Worm (Caenorhabditis elegans): ENCODE measurements around the gene F21C10.5.

F21C10.5 gene

ce11 chrV:9125345-9125744 is at the start of gene F21C10.5:
F21C10.5 (plus strand) TSS chrV:9125645.
- no peak for TF ChIP-seq bed-3 (GFP tag; optimal IDR thresholded peaks at IDR 0.05)
- TF ChIP-seq sptf-1 (tag; optimal IDR thresholded peaks at IDR 0.05): no peak
- TF ChIP-seq nhr-12 (tag; optimal IDR thresholded peaks at IDR 0.05): no peak
- no peak for TF ChIP-seq mep-1 (tag; optimal IDR thresholded peaks at IDR 0.05)
- TF ChIP-seq nhr-28 (tag; optimal IDR thresholded peaks at IDR 0.05): no peak
- TF ChIP-seq M03D4.4 (tag; optimal IDR thresholded peaks at IDR 0.05): no peak
- TF ChIP-seq elt-1 (tag; optimal IDR thresholded peaks at IDR 0.05; ENCODE audit: borderline replicate concordance, insufficient read depth): no peak
- no peak for TF ChIP-seq ceh-43 (GFP tag; optimal IDR thresholded peaks at IDR 0.05)
- TF ChIP-seq snpc-4 (tag; optimal IDR thresholded peaks at IDR 0.05): no peak
- TF ChIP-seq ceh-83 (GFP tag; optimal IDR thresholded peaks at IDR 0.05): no peak
- no peak for TF ChIP-seq unc-39 (tag; optimal IDR thresholded peaks at IDR 0.05)
- no peak for TF ChIP-seq mab-5 (tag; optimal IDR thresholded peaks at IDR 0.05)
- TF ChIP-seq lsy-2 (tag; optimal IDR thresholded peaks at IDR 0.05): no peak
- TF ChIP-seq elt-3 (tag; optimal IDR thresholded peaks at IDR 0.05): no peak
- no peak for TF ChIP-seq unc-62 (GFP tag; optimal IDR thresholded peaks at IDR 0.05)
- TF ChIP-seq unc-120 (tag; optimal IDR thresholded peaks at IDR 0.05; ENCODE audit: poor library complexity, severe bottlenecking): no peak

- TF ChIP-seq mep-1 (tag; optimal IDR thresholded peaks at IDR 0.05) (no peak), ces-1 (GFP tag; optimal IDR thresholded peaks at IDR 0.05) (no peak), nhr-237 (tag; optimal IDR thresholded peaks at IDR 0.05) (no peak), blmp-1 (tag; optimal IDR thresholded peaks at IDR 0.05) (no peak), lin-32 (GFP tag; optimal IDR thresholded peaks at IDR 0.05) (no peak), zip-8 (tag; optimal IDR thresholded peaks at IDR 0.05) (no peak), nhr-28 (tag; optimal IDR thresholded peaks at IDR 0.05) (no peak), ham-2 (GFP tag; optimal IDR thresholded peaks at IDR 0.05) (no peak), unc-120 (tag; optimal IDR thresholded peaks at IDR 0.05; ENCODE audit: poor library complexity, severe bottlenecking) (no peak)
Measured at ce11 chrV:9075827-9076226, 49.6 kb upstream of the F21C10.5 start.

- TF ChIP-seq ham-2 (GFP tag; optimal IDR thresholded peaks at IDR 0.05): no peak
- no peak for TF ChIP-seq ces-1 (GFP tag; optimal IDR thresholded peaks at IDR 0.05)
- TF ChIP-seq mep-1 (tag; optimal IDR thresholded peaks at IDR 0.05): no peak
- TF ChIP-seq M03D4.4 (tag; optimal IDR thresholded peaks at IDR 0.05): no peak
- TF ChIP-seq sem-2 (GFP tag; optimal IDR thresholded peaks at IDR 0.05): no peak
- no peak for TF ChIP-seq nhr-237 (tag; optimal IDR thresholded peaks at IDR 0.05)
Measured at ce11 chrV:9076273-9076672, 49.2 kb upstream of the F21C10.5 start, which contains the start of gene T27E4.7. T27E4.7 (minus strand) TSS chrV:9076322.

ce11 chrV:9078067-9078581 is 47.3 kb upstream of the F21C10.5 start:
- TF ChIP-seq flh-1 (GFP tag; optimal IDR thresholded peaks at IDR 0.05): no peak
- TF ChIP-seq nhr-76 (tag; optimal IDR thresholded peaks at IDR 0.05): no peak
- TF ChIP-seq nhr-237 (tag; optimal IDR thresholded peaks at IDR 0.05): no peak
- no peak for TF ChIP-seq unc-39 (tag; optimal IDR thresholded peaks at IDR 0.05)
- TF ChIP-seq lsy-2 (tag; optimal IDR thresholded peaks at IDR 0.05): no peak

- no peak for TF ChIP-seq sem-2 (GFP tag; optimal IDR thresholded peaks at IDR 0.05)
- TF ChIP-seq lin-13 (tag; optimal IDR thresholded peaks at IDR 0.05): no peak
- no peak for TF ChIP-seq mep-1 (tag; optimal IDR thresholded peaks at IDR 0.05)
- TF ChIP-seq blmp-1 (tag; optimal IDR thresholded peaks at IDR 0.05): no peak
- no peak for TF ChIP-seq drap-1 (GFP tag; optimal IDR thresholded peaks at IDR 0.05)
- no peak for TF ChIP-seq ceh-39 (tag; optimal IDR thresholded peaks at IDR 0.05)
- TF ChIP-seq cnd-1 (tag; optimal IDR thresholded peaks at IDR 0.05): no peak
- no peak for TF ChIP-seq M03D4.4 (tag; optimal IDR thresholded peaks at IDR 0.05)
- TF ChIP-seq unc-120 (tag; optimal IDR thresholded peaks at IDR 0.05; ENCODE audit: poor library complexity, severe bottlenecking): no peak
Measured at ce11 chrV:9078815-9079525, 46.5 kb upstream of the F21C10.5 start.

- no peak for TF ChIP-seq nhr-2 (tag; optimal IDR thresholded peaks at IDR 0.05)
- no peak for TF ChIP-seq ztf-11 (tag; optimal IDR thresholded peaks at IDR 0.05)
- no peak for TF ChIP-seq nhr-237 (tag; optimal IDR thresholded peaks at IDR 0.05)
- no peak for TF ChIP-seq lin-13 (tag; optimal IDR thresholded peaks at IDR 0.05)
- TF ChIP-seq unc-62 (GFP tag; optimal IDR thresholded peaks at IDR 0.05): no peak
Measured at ce11 chrV:9079965-9080432, 45.4 kb upstream of the F21C10.5 start.
